Fruit fly (Drosophila melanogaster) whole organism, prepupa: ENCODE results near the gene RpL17.
A peak's percentile ranks its signal among the peaks of the same experiment; 100 is the strongest.

Experiments used
- Blimp-1 ChIP-seq: fragments of 200-800 bp; sonication (Bioruptor generic); optimal IDR thresholded peaks from 3 replicates; lab custom pipeline; 2017; ENCODE audit warnings: missing biosample characterization, missing genetic modification characterization, mild to moderate bottlenecking, moderate library complexity, missing genetic modification reagents
- CG10631 ChIP-seq: fragments of 200-800 bp; sonication (Bioruptor generic); optimal IDR thresholded peaks from 2 replicates; lab custom pipeline; 2016; ENCODE audit warnings: missing biosample characterization, missing genetic modification characterization
- CG10669 ChIP-seq: fragments of 200-800 bp; sonication (Bioruptor generic); optimal IDR thresholded peaks from 3 replicates; lab custom pipeline; 2018; ENCODE audit warnings: missing biosample characterization, mild to moderate bottlenecking, missing genetic modification characterization, moderate library complexity
- CG11294 ChIP-seq: fragments of 200-800 bp; sonication (Bioruptor generic); IDR thresholded peaks from 2 replicates; pipeline ENCODE4 v1.3.6; 2022; ENCODE audit warnings: missing biosample characterization, missing genetic modification characterization
- CG11762 ChIP-seq: fragments of 200-800 bp; sonication (Bioruptor generic); optimal IDR thresholded peaks from 3 replicates; lab custom pipeline; 2016; ENCODE audit warnings: missing biosample characterization, missing genetic modification characterization; ENCODE audit not compliant: insufficient read depth
- CG15336 ChIP-seq: fragments of 200-800 bp; sonication (Bioruptor generic); IDR thresholded peaks from 2 replicates; pipeline ENCODE4 v1.3.6; 2022; ENCODE audit warnings: missing biosample characterization, missing genetic modification characterization
- CG16779 ChIP-seq: fragments of 200-800 bp; sonication (Bioruptor generic); optimal IDR thresholded peaks from 3 replicates; lab custom pipeline; 2017; ENCODE audit warnings: missing biosample characterization, mild to moderate bottlenecking, missing genetic modification characterization
- CG3032 ChIP-seq: fragments of 200-800 bp; optimal IDR thresholded peaks from 2 replicates; lab custom pipeline; 2019; ENCODE audit warnings: missing biosample characterization, mild to moderate bottlenecking, missing genetic modification characterization, moderate library complexity
- CG32006 ChIP-seq: fragments of 200-800 bp; sonication (Bioruptor generic); optimal IDR thresholded peaks from 3 replicates; lab custom pipeline; 2017; ENCODE audit warnings: missing biosample characterization, mild to moderate bottlenecking, missing genetic modification characterization
- CG3919 ChIP-seq: fragments of 200-800 bp; sonication (Bioruptor generic); optimal IDR thresholded peaks from 3 replicates; lab custom pipeline; 2016; ENCODE audit warnings: missing biosample characterization, missing genetic modification characterization
- CG4318 ChIP-seq: fragments of 200-800 bp; sonication (Bioruptor generic); optimal IDR thresholded peaks from 3 replicates; lab custom pipeline; 2017; ENCODE audit warnings: missing biosample characterization, mild to moderate bottlenecking, missing genetic modification characterization
- CG6163 ChIP-seq: fragments of 200-800 bp; sonication (Bioruptor generic); IDR thresholded peaks from 3 replicates; pipeline ENCODE4 v1.3.6; 2022; ENCODE audit warnings: missing biosample characterization, missing genetic modification characterization
- CG6276 ChIP-seq: fragments of 200-800 bp; sonication (Bioruptor generic); optimal IDR thresholded peaks from 2 replicates; lab custom pipeline; 2017; ENCODE audit warnings: missing biosample characterization, mild to moderate bottlenecking, missing genetic modification characterization
- CG6792 ChIP-seq: fragments of 200-800 bp; sonication (Bioruptor generic); optimal IDR thresholded peaks from 3 replicates; lab custom pipeline; 2016; ENCODE audit warnings: missing biosample characterization, missing genetic modification characterization
- CG6808 ChIP-seq: fragments of 200-800 bp; sonication (Bioruptor generic); optimal IDR thresholded peaks from 3 replicates; lab custom pipeline; 2017; ENCODE audit warnings: missing biosample characterization, missing genetic modification characterization, mild to moderate bottlenecking, moderate library complexity, missing genetic modification reagents
- CG6854 ChIP-seq: fragments of 200-800 bp; sonication (Bioruptor generic); optimal IDR thresholded peaks from 2 replicates; lab custom pipeline; 2017; ENCODE audit warnings: missing biosample characterization, mild to moderate bottlenecking, missing genetic modification characterization
- CG7368 ChIP-seq: fragments of 200-800 bp; sonication (Bioruptor generic); optimal IDR thresholded peaks from 3 replicates; lab custom pipeline; 2016; ENCODE audit warnings: missing biosample characterization, missing genetic modification characterization
- CG8119 ChIP-seq: fragments of 200-800 bp; sonication (Bioruptor generic); IDR thresholded peaks from 3 replicates; pipeline ENCODE4 v1.3.6; 2022; ENCODE audit warnings: missing biosample characterization, missing genetic modification characterization
- CG8632 ChIP-seq: fragments of 200-800 bp; sonication (Bioruptor generic); optimal IDR thresholded peaks from 3 replicates; lab custom pipeline; 2016; ENCODE audit warnings: missing biosample characterization, missing genetic modification characterization
- CG9139 ChIP-seq: fragments of 200-800 bp; sonication (Bioruptor generic); optimal IDR thresholded peaks from 3 replicates; lab custom pipeline; 2017; ENCODE audit warnings: missing biosample characterization, mild to moderate bottlenecking, missing genetic modification characterization
- Eip75B ChIP-seq: fragments of 200-800 bp; sonication (Bioruptor generic); optimal IDR thresholded peaks from 3 replicates; lab custom pipeline; 2016; ENCODE audit warnings: missing biosample characterization, missing genetic modification characterization
- Eip78C ChIP-seq: fragments of 200-800 bp; sonication (Bioruptor generic); peaks from one replicate; lab custom pipeline; 2016; ENCODE audit warnings: missing biosample characterization, missing genetic modification characterization
- Ets21C ChIP-seq: fragments of 200-800 bp; sonication (Bioruptor generic); optimal IDR thresholded peaks from 3 replicates; lab custom pipeline; 2016; ENCODE audit warnings: missing biosample characterization, missing genetic modification characterization
- Ets96B ChIP-seq: fragments of 200-800 bp; optimal IDR thresholded peaks from 2 replicates; lab custom pipeline; 2019; ENCODE audit warnings: missing biosample characterization, mild to moderate bottlenecking, missing genetic modification characterization, moderate library complexity
- Hr38 ChIP-seq: sonication (Bioruptor generic); optimal IDR thresholded peaks from 2 replicates; lab custom pipeline; 2016; ENCODE audit warnings: missing biosample characterization, missing genetic modification characterization
- Hr39 ChIP-seq: fragments of 200-800 bp; sonication (Bioruptor generic); optimal IDR thresholded peaks from 2 replicates; lab custom pipeline; 2016; ENCODE audit warnings: missing biosample characterization, missing genetic modification characterization
- Met ChIP-seq: fragments of 200-800 bp; sonication (Bioruptor generic); optimal IDR thresholded peaks from 3 replicates; lab custom pipeline; 2016; ENCODE audit warnings: missing biosample characterization, missing genetic modification characterization
- OdsH ChIP-seq: fragments of 200-800 bp; sonication (Bioruptor generic); optimal IDR thresholded peaks from 3 replicates; lab custom pipeline; 2016; ENCODE audit warnings: missing biosample characterization, missing genetic modification characterization
- Sox102F ChIP-seq: fragments of 200-800 bp; sonication (Bioruptor generic); optimal IDR thresholded peaks from 2 replicates; lab custom pipeline; 2016; ENCODE audit warnings: missing biosample characterization, mild to moderate bottlenecking, missing genetic modification characterization
- Sox14 ChIP-seq: fragments of 200-800 bp; sonication (Bioruptor generic); optimal IDR thresholded peaks from 3 replicates; lab custom pipeline; 2016; ENCODE audit warnings: missing biosample characterization, missing genetic modification characterization
- Sox15 ChIP-seq: fragments of 200-800 bp; sonication (Bioruptor generic); optimal IDR thresholded peaks from 3 replicates; lab custom pipeline; 2016; ENCODE audit warnings: missing biosample characterization, missing genetic modification characterization
- achi ChIP-seq: fragments of 200-800 bp; sonication (Bioruptor generic); optimal IDR thresholded peaks from 3 replicates; lab custom pipeline; 2016; ENCODE audit warnings: missing biosample characterization, missing genetic modification characterization
- acj6 ChIP-seq: fragments of 200-800 bp; sonication (Bioruptor generic); optimal IDR thresholded peaks from 3 replicates; lab custom pipeline; 2016; ENCODE audit warnings: missing biosample characterization, missing genetic modification characterization
- cyc ChIP-seq: fragments of 200-800 bp; sonication (Bioruptor generic); optimal IDR thresholded peaks from 3 replicates; lab custom pipeline; 2016; ENCODE audit warnings: missing biosample characterization, missing genetic modification characterization
- dac ChIP-seq: fragments of 200-800 bp; sonication (Bioruptor generic); optimal IDR thresholded peaks from 2 replicates; lab custom pipeline; 2017; ENCODE audit warnings: missing biosample characterization, mild to moderate bottlenecking, missing genetic modification characterization
- dsx ChIP-seq: fragments of 200-800 bp; optimal IDR thresholded peaks from 3 replicates; lab custom pipeline; 2019; ENCODE audit warnings: missing biosample characterization, mild to moderate bottlenecking, missing genetic modification characterization, moderate library complexity; ENCODE audit not compliant: poor library complexity, severe bottlenecking
- eg ChIP-seq: fragments of 200-800 bp; sonication (Bioruptor generic); IDR thresholded peaks from 3 replicates; pipeline ENCODE4 v1.3.6; 2022; ENCODE audit warnings: missing biosample characterization, missing genetic modification characterization
- fd85E ChIP-seq: fragments of 200-800 bp; sonication (Bioruptor generic); optimal IDR thresholded peaks from 3 replicates; lab custom pipeline; 2016; ENCODE audit warnings: missing biosample characterization, missing genetic modification characterization
- fkh ChIP-seq: fragments of 200-800 bp; sonication (Bioruptor generic); optimal IDR thresholded peaks from 3 replicates; lab custom pipeline; 2017; ENCODE audit warnings: missing biosample characterization, mild to moderate bottlenecking, missing genetic modification characterization, moderate library complexity
- lz ChIP-seq: fragments of 200-800 bp; sonication (Bioruptor generic); optimal IDR thresholded peaks from 3 replicates; lab custom pipeline; 2016; ENCODE audit warnings: missing biosample characterization, missing genetic modification characterization
- net ChIP-seq: fragments of 200-800 bp; sonication (Bioruptor generic); optimal IDR thresholded peaks from 3 replicates; lab custom pipeline; 2016; ENCODE audit warnings: missing biosample characterization, missing genetic modification characterization
- pdm3 ChIP-seq: fragments of 200-800 bp; sonication (Bioruptor generic); optimal IDR thresholded peaks from 3 replicates; lab custom pipeline; 2016; ENCODE audit warnings: missing biosample characterization, missing genetic modification characterization
- salr ChIP-seq, 2 experiments: fragments of 200-800 bp; sonication (Bioruptor generic); optimal IDR thresholded peaks; 3 replicates each; lab custom pipeline; 2016 to 2018; ENCODE audit warnings: missing biosample characterization in 2 of 2, missing genetic modification characterization in 2 of 2, mild to moderate bottlenecking in 1 of 2
- spab ChIP-seq: fragments of 200-800 bp; sonication (Bioruptor generic); optimal IDR thresholded peaks from 2 replicates; lab custom pipeline; 2017; ENCODE audit warnings: missing biosample characterization, mild to moderate bottlenecking, missing genetic modification characterization, missing genetic modification reagents
- ss ChIP-seq, 2 experiments: fragments of 200-800 bp; sonication (Bioruptor generic); optimal IDR thresholded peaks; 2 replicates in 1 of 2; 3 replicates in 1 of 2; lab custom pipeline; 2017 to 2018; ENCODE audit warnings: mild to moderate bottlenecking in 2 of 2, missing biosample characterization in 2 of 2, missing genetic modification characterization in 2 of 2, moderate library complexity in 1 of 2
- svp ChIP-seq: fragments of 200-800 bp; sonication (Bioruptor generic); peaks from one replicate; lab custom pipeline; 2016; ENCODE audit warnings: missing biosample characterization, missing genetic modification characterization
- topi ChIP-seq: fragments of 200-800 bp; sonication (Bioruptor generic); optimal IDR thresholded peaks from 3 replicates; lab custom pipeline; 2016; ENCODE audit warnings: missing biosample characterization, missing genetic modification characterization

Gene RpL17

DNA sequence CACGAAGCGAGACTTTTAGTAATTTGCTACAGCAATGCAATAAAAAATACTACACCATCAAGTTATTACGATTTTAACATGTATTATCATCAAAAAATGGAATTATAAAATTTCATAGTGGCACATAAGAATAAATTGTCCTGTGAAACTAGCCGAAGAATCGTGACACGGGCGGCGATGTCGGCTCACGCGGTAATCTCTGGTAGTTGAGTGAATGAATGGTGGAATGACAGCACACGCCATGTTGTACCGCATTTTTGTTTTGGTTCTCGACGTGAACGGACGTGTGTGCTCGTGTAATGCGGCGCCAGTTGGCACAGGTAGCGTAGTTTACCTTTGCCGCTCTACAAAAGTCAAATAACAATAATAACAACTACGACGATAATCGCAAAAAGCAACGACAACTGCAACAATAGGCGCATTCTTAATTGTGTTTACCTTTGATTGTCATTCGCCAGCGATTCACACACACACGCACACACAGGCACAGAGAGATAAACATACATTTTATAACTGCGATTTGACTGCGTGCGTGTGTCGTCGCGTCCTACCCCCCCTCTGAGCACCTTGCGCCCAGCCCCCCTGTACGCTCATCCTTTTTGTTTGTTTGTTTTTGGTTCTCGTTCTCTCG is 44.7 kb downstream of the RpL17 start, which contains the start of gene CG14441 (continued):
- TF ChIP-seq pdm3 (GFP tag; lab: Kevin White, UChicago), result peak; percentile 46
- peak; percentile 68 for TF ChIP-seq CG15336 (GFP tag; lab: Robert Waterston, UW)
- no peak for TF ChIP-seq Hr38 (GFP tag; lab: Kevin White, UChicago)
- TF ChIP-seq Ets21C, result peak; percentile 17
- peak; percentile 58 for TF ChIP-seq Sox14 (GFP tag; lab: Kevin White, UChicago)
- peak; percentile 58 for TF ChIP-seq CG6808 (GFP tag; lab: Kevin White, UChicago)
- TF ChIP-seq CG8632 (GFP tag; lab: Kevin White, UChicago), result peak; percentile 52
- TF ChIP-seq CG6854 (GFP tag; lab: Kevin White, UChicago), result peak; percentile 55
- no peak for TF ChIP-seq CG11294
- peak; percentile 18 for TF ChIP-seq CG6276 (GFP tag; lab: Kevin White, UChicago)
- TF ChIP-seq CG9139 (GFP tag; lab: Kevin White, UChicago), result peak; percentile 70
- TF ChIP-seq Eip75B (GFP tag; lab: Kevin White, UChicago), result peak; percentile 23
- peak; percentile 47 for TF ChIP-seq CG6792 (GFP tag; lab: Kevin White, UChicago)
- peak; percentile 5 for TF ChIP-seq Hr39
- peak; percentile 18 for TF ChIP-seq CG11762 (GFP tag; lab: Kevin White, UChicago)
- TF ChIP-seq dsx (GFP tag; lab: Kevin White, UChicago), result peak; percentile 68
- peak; percentile 69 for TF ChIP-seq Met (GFP tag; lab: Kevin White, UChicago)
- TF ChIP-seq fkh (GFP tag; lab: Kevin White, UChicago), result peak; percentile 81
- peak; percentile 61 for TF ChIP-seq CG3919
- TF ChIP-seq CG8119 (GFP tag; lab: Robert Waterston, UW), result no peak; the same call in 1 of the 3 replicates
- TF ChIP-seq Ets96B (tag; lab: Kevin White, UChicago), result peak; percentile 37
- no peak for TF ChIP-seq fd85E
- TF ChIP-seq svp (GFP tag; lab: Kevin White, UChicago), result peak; percentile 68
- no peak for TF ChIP-seq salr (GFP tag; optimal IDR thresholded peaks at IDR 0.05; lab: Kevin White, UChicago)
- no peak for TF ChIP-seq cyc (GFP tag; lab: Kevin White, UChicago)
- TF ChIP-seq CG16779 (tag; lab: Kevin White, UChicago), result peak; percentile 75
- TF ChIP-seq Sox102F (GFP tag; lab: Kevin White, UChicago), result peak; percentile 77

DNA sequence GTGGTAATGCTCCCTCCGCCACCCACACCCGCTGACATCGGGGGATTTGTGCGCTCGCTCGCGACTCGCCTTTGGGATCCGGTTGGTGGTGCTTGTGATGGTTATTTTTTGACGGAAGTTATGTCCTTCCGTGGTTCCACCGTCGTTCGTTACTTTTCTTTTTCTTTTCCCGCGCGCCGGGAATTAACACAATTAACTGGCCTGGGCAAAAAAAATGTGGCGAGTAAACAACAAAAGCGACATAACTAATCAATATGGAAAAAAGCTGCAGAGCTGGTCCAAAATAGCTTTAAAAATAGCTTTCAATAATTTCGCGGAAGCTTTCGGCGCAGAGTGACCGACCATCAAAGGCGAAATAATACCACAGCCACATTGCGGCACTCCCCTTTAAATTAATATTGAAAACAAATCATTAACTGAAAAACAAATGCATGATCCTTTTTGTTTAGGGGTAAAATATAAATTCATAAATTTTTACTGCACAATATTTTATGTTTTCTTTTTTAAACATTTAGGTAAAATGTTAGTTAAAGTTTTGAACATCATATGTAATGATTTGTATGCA is 45.7 kb downstream of the RpL17 start, which contains the start of gene CG14440:
Gene CG14440, minus strand, starts transcription at position 320 of the 565 bp plus-strand sequence.
- no peak for TF ChIP-seq CG6163 (GFP tag; lab: Robert Waterston, UW)
- no peak for TF ChIP-seq dac (GFP tag; lab: Kevin White, UChicago)
- TF ChIP-seq CG7368 (GFP tag; lab: Kevin White, UChicago), result no peak
- no peak for TF ChIP-seq Eip75B (GFP tag; lab: Kevin White, UChicago)
- TF ChIP-seq svp (GFP tag; lab: Kevin White, UChicago), result no peak
- TF ChIP-seq CG10631 (GFP tag; lab: Kevin White, UChicago), result no peak
- TF ChIP-seq salr (GFP tag; optimal IDR thresholded peaks at IDR 0.05; lab: Kevin White, UChicago), result no peak
- no peak for TF ChIP-seq OdsH (GFP tag; lab: Kevin White, UChicago)
- TF ChIP-seq Eip78C (GFP tag; lab: Kevin White, UChicago), result peak; percentile 16
- TF ChIP-seq CG3032 (tag; lab: Kevin White, UChicago), result no peak
- TF ChIP-seq CG32006 (GFP tag; lab: Kevin White, UChicago), result no peak
- TF ChIP-seq CG3919, result no peak
- no peak for TF ChIP-seq CG10669
- TF ChIP-seq CG6792 (GFP tag; lab: Kevin White, UChicago), result no peak
- TF ChIP-seq net, result no peak
- TF ChIP-seq Ets21C, result no peak
- no peak for TF ChIP-seq achi
- TF ChIP-seq Sox14 (GFP tag; lab: Kevin White, UChicago), result no peak
- no peak for TF ChIP-seq Blimp-1 (GFP tag; lab: Kevin White, UChicago)
- TF ChIP-seq dsx (GFP tag; lab: Kevin White, UChicago), result no peak
- TF ChIP-seq CG16779 (tag; lab: Kevin White, UChicago), result no peak
- TF ChIP-seq CG8632 (GFP tag; lab: Kevin White, UChicago), result no peak
- no peak for TF ChIP-seq CG8119 (GFP tag; lab: Robert Waterston, UW)
- no peak for TF ChIP-seq topi (GFP tag; lab: Kevin White, UChicago)
- TF ChIP-seq cyc (GFP tag; lab: Kevin White, UChicago), result no peak
- no peak for TF ChIP-seq Hr39
- no peak for TF ChIP-seq eg (GFP tag; lab: Robert Waterston, UW)
- TF ChIP-seq spab, result no peak
- TF ChIP-seq lz, result no peak
- TF ChIP-seq Hr38 (GFP tag; lab: Kevin White, UChicago), result no peak
- TF ChIP-seq acj6 (GFP tag; lab: Kevin White, UChicago), result no peak
- peak; percentile 4 to 45 for TF ChIP-seq ss (GFP tag; optimal IDR thresholded peaks at IDR 0.05; lab: Kevin White, UChicago)
- TF ChIP-seq Sox15, result no peak
- TF ChIP-seq CG4318 (GFP tag; lab: Kevin White, UChicago), result no peak
